Fruit fly (Drosophila melanogaster): ENCODE data around the gene CG3706.

DNA sequence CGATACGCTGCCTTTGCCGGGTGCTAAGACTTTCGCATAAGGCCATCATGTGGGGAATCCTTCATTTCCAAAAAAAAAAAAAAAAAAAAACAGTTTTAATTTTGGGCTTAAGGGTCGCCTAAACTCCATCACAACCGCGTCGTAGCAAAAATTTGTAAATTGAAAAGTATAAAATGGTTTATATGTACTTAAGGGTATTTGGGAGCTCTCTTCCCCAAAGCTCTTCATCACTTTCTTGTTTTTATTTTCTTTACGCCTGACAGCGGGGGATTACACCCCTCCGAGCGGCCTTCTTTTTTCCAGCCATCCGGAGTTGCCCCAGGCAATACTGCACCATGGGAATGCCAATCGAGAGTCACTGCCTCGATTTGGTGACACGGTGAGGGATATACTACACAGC lies 31.7 kb upstream of the CG3706 start:
- TF ChIP-seq crol (GFP tag; IDR thresholded peaks at IDR 0.05) (no peak), Stat92E (GFP tag; optimal IDR thresholded peaks at IDR 0.05) (no peak), vfl (GFP tag; optimal IDR thresholded peaks at IDR 0.05) (no peak), hkb (optimal IDR thresholded peaks at IDR 0.05) (no peak), hkb (GFP tag; IDR thresholded peaks at IDR 0.05) (peak; percentile 36; the same call in 1 of the 2 replicates), bbx (GFP tag; IDR thresholded peaks at IDR 0.05; ENCODE audit: partially characterized antibody) (no peak), Drgx (GFP tag; IDR thresholded peaks at IDR 0.05) (no peak), Kr (GFP tag; optimal IDR thresholded peaks at IDR 0.05) (no peak), gfzf (GFP tag; optimal IDR thresholded peaks at IDR 0.05) (no peak), CG18619 (GFP tag; optimal IDR thresholded peaks at IDR 0.05) (no peak), CG12299 (tag; optimal IDR thresholded peaks at IDR 0.05) (no peak), CG17802 (tag; optimal IDR thresholded peaks at IDR 0.05) (no peak), grn (GFP tag; optimal IDR thresholded peaks at IDR 0.05) (no peak), sens (GFP tag) (peak; percentile 72)

All from whole organism, embryonic.